Worm (Caenorhabditis elegans) whole organism, early embryonic: ENCODE results near the gene T21C9.9.

Experiments
- F13C5.2 ChIP-seq: sonication (generic microtip); optimal IDR thresholded peaks from 2 replicates; lab custom pipeline; 2017; ENCODE audit warnings: mild to moderate bottlenecking, missing genetic modification characterization, inconsistent platforms, missing compliant biosample characterization
- ama-1 ChIP-seq: fragments of 150-350 bp; optimal IDR thresholded peaks from 2 replicates; lab custom pipeline; 2014

ce11 chrV:10561632-10562031, 30.7 kb downstream of the T21C9.9 start:
- TF ChIP-seq ama-1 (lab: Kevin White, UChicago) (no peak), F13C5.2 (tag; lab: Kevin White, UChicago) (no peak)
